Fruit fly (Drosophila melanogaster) whole organism, embryonic: ENCODE measurements around the gene CG46441.

Experiments
- B-H2 ChIP-seq: fragments of 200-800 bp; sonication (Bioruptor generic); optimal IDR thresholded peaks from 2 replicates; lab custom pipeline; 2018; ENCODE audit warnings: missing biosample characterization, mild to moderate bottlenecking, missing genetic modification characterization
- Blimp-1 ChIP-seq: fragments of 200-800 bp; sonication (Bioruptor generic); optimal IDR thresholded peaks from 3 replicates; lab custom pipeline; 2018; ENCODE audit warnings: missing biosample characterization, missing genetic modification characterization, mild to moderate bottlenecking, moderate library complexity, missing genetic modification reagents
- Bteb2 ChIP-seq: fragments of 200-800 bp; sonication (Bioruptor generic); optimal IDR thresholded peaks from 2 replicates; lab custom pipeline; 2016; ENCODE audit warnings: missing biosample characterization, missing genetic modification characterization
- CG10654 ChIP-seq: fragments of 200-800 bp; sonication (Bioruptor generic); optimal IDR thresholded peaks from 2 replicates; lab custom pipeline; 2016; ENCODE audit warnings: missing biosample characterization, missing genetic modification characterization
- CG11247 ChIP-seq: fragments of 200-800 bp; sonication (Bioruptor generic); IDR thresholded peaks from 2 replicates; pipeline ENCODE4 v1.3.6; 2022; ENCODE audit warnings: missing biosample characterization, missing genetic modification characterization
- CG11560 ChIP-seq: fragments of 200-800 bp; sonication (Bioruptor generic); IDR thresholded peaks from 3 replicates; pipeline ENCODE4 v1.3.6; 2022; ENCODE audit warnings: missing biosample characterization, missing genetic modification characterization
- CG30431 ChIP-seq: fragments of 200-800 bp; sonication (Bioruptor generic); optimal IDR thresholded peaks from 2 replicates; lab custom pipeline; 2017; ENCODE audit warnings: missing biosample characterization, missing genetic modification characterization
- CG32772 ChIP-seq: fragments of 200-800 bp; sonication (Bioruptor generic); IDR thresholded peaks from 2 replicates; pipeline ENCODE4 v1.3.6; 2022; ENCODE audit warnings: missing biosample characterization, missing genetic modification characterization
- CG3281 ChIP-seq: fragments of 200-800 bp; sonication (Bioruptor generic); optimal IDR thresholded peaks from 3 replicates; lab custom pipeline; 2017; ENCODE audit warnings: missing biosample characterization, mild to moderate bottlenecking, missing genetic modification characterization
- CG6654 ChIP-seq: fragments of 200-800 bp; sonication (Bioruptor generic); optimal IDR thresholded peaks from 2 replicates; lab custom pipeline; 2017; ENCODE audit warnings: missing biosample characterization, mild to moderate bottlenecking, missing genetic modification characterization
- CrebB ChIP-seq: fragments of 200-800 bp; sonication (Bioruptor generic); optimal IDR thresholded peaks from 3 replicates; lab custom pipeline; 2018; ENCODE audit warnings: missing biosample characterization, mild to moderate bottlenecking, missing genetic modification characterization
- D ChIP-seq, 2 experiments: fragments of 200-800 bp in 1 of 2; fragments of >200 bp in 1 of 2; sonication (Bioruptor generic) in 1 of 2; optimal IDR thresholded peaks; 2 replicates in 1 of 2; 3 replicates in 1 of 2; lab custom pipeline; 2017; ENCODE audit warnings: mild to moderate bottlenecking in 1 of 2, missing biosample characterization in 1 of 2, missing genetic modification characterization in 1 of 2, missing genetic modification reagents in 1 of 2
- Dref ChIP-seq: fragments of 200-800 bp; sonication (Bioruptor generic); IDR thresholded peaks from 2 replicates; pipeline ENCODE4 v1.3.6; 2022; ENCODE audit warnings: missing biosample characterization, missing genetic modification characterization
- ERR ChIP-seq: fragments of 200-800 bp; sonication (Bioruptor generic); optimal IDR thresholded peaks from 2 replicates; lab custom pipeline; 2016; ENCODE audit warnings: missing biosample characterization, missing genetic modification characterization
- Ets97D ChIP-seq: fragments of 200-800 bp; sonication (Bioruptor generic); optimal IDR thresholded peaks from 3 replicates; lab custom pipeline; 2016; ENCODE audit warnings: missing biosample characterization, missing genetic modification characterization
- Fer3 ChIP-seq: fragments of 200-800 bp; sonication (Bioruptor generic); optimal IDR thresholded peaks from 2 replicates; lab custom pipeline; 2018; ENCODE audit warnings: missing biosample characterization, mild to moderate bottlenecking, missing genetic modification characterization, moderate library complexity
- HLH3B ChIP-seq: fragments of 200-800 bp; sonication (Bioruptor generic); IDR thresholded peaks from 2 replicates; pipeline ENCODE4 v1.3.6; 2022; ENCODE audit warnings: missing biosample characterization, missing genetic modification characterization
- HLHmδ ChIP-seq: fragments of 200-800 bp; sonication (Bioruptor generic); optimal IDR thresholded peaks from 2 replicates; lab custom pipeline; 2018; ENCODE audit warnings: missing biosample characterization, mild to moderate bottlenecking, missing genetic modification characterization, moderate library complexity
- Hmx ChIP-seq: fragments of 200-800 bp; sonication (Bioruptor generic); optimal IDR thresholded peaks from 2 replicates; lab custom pipeline; 2016; ENCODE audit warnings: missing biosample characterization, missing genetic modification characterization
- Hr78 ChIP-seq, 2 experiments: fragments of 200-800 bp in 1 of 2; fragments of >200 bp in 1 of 2; sonication (Bioruptor generic) in 1 of 2; optimal IDR thresholded peaks; 2 replicates each; lab custom pipeline; 2017 to 2019; ENCODE audit warnings: missing biosample characterization in 2 of 2, missing genetic modification characterization in 2 of 2, mild to moderate bottlenecking in 1 of 2, moderate library complexity in 1 of 2
- Kr ChIP-seq: fragments of 200-800 bp; sonication (Bioruptor generic); optimal IDR thresholded peaks from 2 replicates; lab custom pipeline; 2017; ENCODE audit warnings: missing biosample characterization, mild to moderate bottlenecking, missing genetic modification characterization
- MBD-R2 ChIP-seq: fragments of 200-800 bp; sonication (Bioruptor generic); IDR thresholded peaks from 2 replicates; pipeline ENCODE4 v1.3.6; 2022; ENCODE audit warnings: missing biosample characterization, missing genetic modification characterization
- NFAT ChIP-seq: fragments of 200-800 bp; sonication (Bioruptor generic); IDR thresholded peaks from 2 replicates; pipeline ENCODE4 v1.3.6; 2022; ENCODE audit warnings: missing biosample characterization, missing genetic modification characterization
- Ptx1 ChIP-seq: fragments of 200-800 bp; sonication (Bioruptor generic); IDR thresholded peaks from 2 replicates; pipeline ENCODE4 v1.3.6; 2022; ENCODE audit warnings: missing biosample characterization, missing genetic modification characterization
- Sox102F ChIP-seq: fragments of 200-800 bp; sonication (Bioruptor generic); optimal IDR thresholded peaks from 2 replicates; lab custom pipeline; 2018; ENCODE audit warnings: missing biosample characterization, mild to moderate bottlenecking, missing genetic modification characterization, moderate library complexity
- amos ChIP-seq: fragments of 200-800 bp; sonication (Bioruptor generic); IDR thresholded peaks from 2 replicates; pipeline ENCODE4 v1.3.6; 2022; ENCODE audit warnings: missing biosample characterization, missing genetic modification characterization; ENCODE audit not compliant: partially characterized antibody
- corto ChIP-seq: fragments of 200-800 bp; sonication (Bioruptor generic); optimal IDR thresholded peaks from 2 replicates; lab custom pipeline; 2016; ENCODE audit warnings: missing biosample characterization, mild to moderate bottlenecking, missing genetic modification characterization, moderate library complexity
- emc ChIP-seq: fragments of 200-800 bp; sonication (Bioruptor generic); optimal IDR thresholded peaks from 2 replicates; lab custom pipeline; 2016; ENCODE audit warnings: missing biosample characterization, missing genetic modification characterization
- eyg ChIP-seq: fragments of 200-800 bp; sonication (Bioruptor generic); optimal IDR thresholded peaks from 3 replicates; lab custom pipeline; 2016; ENCODE audit warnings: missing biosample characterization, missing genetic modification characterization
- fd96Cb ChIP-seq: fragments of 200-800 bp; sonication (Bioruptor generic); optimal IDR thresholded peaks from 2 replicates; lab custom pipeline; 2018; ENCODE audit warnings: missing biosample characterization, mild to moderate bottlenecking, missing genetic modification characterization, moderate library complexity
- hbn ChIP-seq: fragments of 200-800 bp; sonication (Bioruptor generic); IDR thresholded peaks from 2 replicates; pipeline ENCODE4 v1.3.6; 2022; ENCODE audit warnings: missing biosample characterization, missing genetic modification characterization; ENCODE audit not compliant: partially characterized antibody
- hkb ChIP-seq, 2 experiments: fragments of 200-800 bp in 1 of 2; fragments of >200 bp in 1 of 2; sonication (Bioruptor generic) in 1 of 2; IDR thresholded peaks in 1 of 2; optimal IDR thresholded peaks in 1 of 2; 2 replicates each; pipeline versions ENCODE4 v1.3.6 to Lab custom; 2017 to 2022; ENCODE audit warnings: missing biosample characterization in 1 of 2, missing genetic modification characterization in 1 of 2
- ind ChIP-seq: fragments of 200-800 bp; sonication (Bioruptor generic); optimal IDR thresholded peaks from 3 replicates; lab custom pipeline; 2016; ENCODE audit warnings: missing biosample characterization, missing genetic modification characterization
- kni ChIP-seq: fragments of 200-800 bp; sonication (Bioruptor generic); optimal IDR thresholded peaks from 3 replicates; lab custom pipeline; 2017; ENCODE audit warnings: mild to moderate bottlenecking, missing biosample characterization, missing genetic modification reagents, missing genetic modification characterization
- luna ChIP-seq: fragments of 200-800 bp; sonication (Bioruptor generic); optimal IDR thresholded peaks from 2 replicates; lab custom pipeline; 2016; ENCODE audit warnings: missing biosample characterization, missing genetic modification characterization
- oc ChIP-seq: fragments of 200-800 bp; sonication (Bioruptor generic); optimal IDR thresholded peaks from 2 replicates; lab custom pipeline; 2018; ENCODE audit warnings: missing biosample characterization, mild to moderate bottlenecking, missing genetic modification characterization, moderate library complexity
- odd ChIP-seq: fragments of 200-800 bp; sonication (Bioruptor generic); optimal IDR thresholded peaks from 2 replicates; lab custom pipeline; 2017; ENCODE audit warnings: missing biosample characterization, mild to moderate bottlenecking, missing genetic modification characterization
- peb ChIP-seq: fragments of 200-800 bp; sonication (Bioruptor generic); IDR thresholded peaks from 2 replicates; pipeline ENCODE4 v1.3.6; 2022; ENCODE audit warnings: missing biosample characterization, missing genetic modification characterization
- pzg ChIP-seq: fragments of 200-800 bp; sonication (Bioruptor generic); optimal IDR thresholded peaks from 3 replicates; lab custom pipeline; 2018; ENCODE audit warnings: missing biosample characterization, mild to moderate bottlenecking, missing genetic modification characterization, moderate library complexity
- salm ChIP-seq: fragments of 200-800 bp; sonication (Bioruptor generic); optimal IDR thresholded peaks from 2 replicates; lab custom pipeline; 2018; ENCODE audit warnings: missing biosample characterization, mild to moderate bottlenecking, missing genetic modification characterization
- schlank ChIP-seq: fragments of 200-800 bp; sonication (Bioruptor generic); optimal IDR thresholded peaks from 2 replicates; lab custom pipeline; 2018; ENCODE audit warnings: missing biosample characterization, mild to moderate bottlenecking, missing genetic modification characterization
- sisA ChIP-seq: fragments of 200-800 bp; sonication (Bioruptor generic); IDR thresholded peaks from 2 replicates; pipeline ENCODE4 v1.3.6; 2022; ENCODE audit warnings: missing biosample characterization, missing genetic modification characterization
- sna ChIP-seq: fragments of 200-800 bp; sonication (Bioruptor generic); IDR thresholded peaks from 2 replicates; pipeline ENCODE4 v1.3.6; 2022; ENCODE audit warnings: missing biosample characterization, missing genetic modification characterization; ENCODE audit not compliant: partially characterized antibody
- ssp ChIP-seq: fragments of 200-800 bp; sonication (Bioruptor generic); IDR thresholded peaks from 2 replicates; pipeline ENCODE4 v1.3.6; 2022; ENCODE audit warnings: missing biosample characterization, missing genetic modification characterization
- tio ChIP-seq: fragments of 200-800 bp; sonication (Bioruptor generic); optimal IDR thresholded peaks from 2 replicates; lab custom pipeline; 2017; ENCODE audit warnings: missing biosample characterization, missing genetic modification characterization, inconsistent platforms
- trem ChIP-seq: fragments of 200-800 bp; optimal IDR thresholded peaks from 3 replicates; lab custom pipeline; 2019; ENCODE audit warnings: missing biosample characterization, mild to moderate bottlenecking, missing genetic modification characterization, moderate library complexity
- vfl ChIP-seq: fragments of 200-800 bp; sonication (Bioruptor generic); optimal IDR thresholded peaks from 2 replicates; lab custom pipeline; 2016; ENCODE audit warnings: missing biosample characterization, missing genetic modification characterization
- wek ChIP-seq: fragments of 200-800 bp; sonication (Bioruptor generic); optimal IDR thresholded peaks from 3 replicates; lab custom pipeline; 2018; ENCODE audit warnings: missing biosample characterization, mild to moderate bottlenecking, missing genetic modification characterization, moderate library complexity

CG46441 gene

dm6 chr3R:20542283-20543144, 40.7 kb upstream of the CG46441 start (continued):
- TF ChIP-seq Hr78 (GFP tag; optimal IDR thresholded peaks at IDR 0.05; lab: Kevin White, UChicago) (peak in 1 of 2 experiments; percentile 31), Fer3 (tag; lab: Kevin White, UChicago) (peak; percentile 19), hkb (optimal IDR thresholded peaks at IDR 0.05; lab: Kevin White, UChicago) (no peak), hkb (GFP tag; IDR thresholded peaks at IDR 0.05; lab: Robert Waterston, UW) (peak; percentile 46; the same call in 1 of the 2 replicates), wek (GFP tag; lab: Kevin White, UChicago) (peak; percentile 60), Ets97D (GFP tag; lab: Kevin White, UChicago) (no peak), salm (peak; percentile 4), B-H2 (GFP tag; lab: Kevin White, UChicago) (no peak), Dref (GFP tag; lab: Robert Waterston, UW) (no peak), ssp (GFP tag; lab: Robert Waterston, UW) (no peak), sisA (no peak), vfl (GFP tag; lab: Kevin White, UChicago) (no peak), NFAT (GFP tag; lab: Robert Waterston, UW) (no peak), Kr (peak; percentile 74), eyg (no peak), Hmx (GFP tag; lab: Kevin White, UChicago) (no peak), Bteb2 (GFP tag; lab: Kevin White, UChicago) (no peak), CrebB (tag; lab: Kevin White, UChicago) (peak; percentile 67), luna (GFP tag; lab: Kevin White, UChicago) (no peak), fd96Cb (no peak), CG10654 (GFP tag; lab: Kevin White, UChicago) (peak; percentile 19), corto (GFP tag; lab: Kevin White, UChicago) (no peak), hbn (no peak), amos (GFP tag; lab: Robert Waterston, UW) (no peak), D (optimal IDR thresholded peaks at IDR 0.05; lab: Kevin White, UChicago) (no peak), D (GFP tag; optimal IDR thresholded peaks at IDR 0.05; lab: Kevin White, UChicago) (peak; percentile 58), Blimp-1 (GFP tag; lab: Kevin White, UChicago) (peak; percentile 52), tio (GFP tag; lab: Kevin White, UChicago) (peak; percentile 21), ERR (GFP tag; lab: Kevin White, UChicago) (no peak), odd (peak; percentile 54), MBD-R2 (no peak), pzg (GFP tag; lab: Kevin White, UChicago) (no peak), schlank (tag; lab: Kevin White, UChicago) (no peak), Sox102F (peak; percentile 33), Ptx1 (GFP tag; lab: Robert Waterston, UW) (no peak), CG32772 (no peak), oc (no peak), emc (GFP tag; lab: Kevin White, UChicago) (no peak), sna (GFP tag; lab: Robert Waterston, UW) (no peak), CG11247 (GFP tag; lab: Robert Waterston, UW) (no peak), CG3281 (GFP tag; lab: Kevin White, UChicago) (peak; percentile 27), CG11560 (tag; lab: Robert Waterston, UW) (no peak), kni (GFP tag; lab: Kevin White, UChicago) (no peak), CG6654 (GFP tag; lab: Kevin White, UChicago) (no peak), CG30431 (GFP tag; lab: Kevin White, UChicago) (no peak), trem (tag; lab: Kevin White, UChicago) (no peak), HLH3B (GFP tag; lab: Robert Waterston, UW) (peak; percentile 49; the same call in 1 of the 2 replicates), ind (GFP tag; lab: Kevin White, UChicago) (no peak), peb (no peak), HLHmδ (no peak)
